Fruit fly (Drosophila melanogaster) whole organism, prepupa: ENCODE measurements around the gene CG14968.

ENCODE experiments used
- Blimp-1 ChIP-seq: fragments of 200-800 bp; sonication (Bioruptor generic); optimal IDR thresholded peaks from 3 replicates; lab custom pipeline; 2017; ENCODE audit warnings: missing biosample characterization, missing genetic modification characterization, mild to moderate bottlenecking, moderate library complexity, missing genetic modification reagents
- CG10631 ChIP-seq: fragments of 200-800 bp; sonication (Bioruptor generic); optimal IDR thresholded peaks from 2 replicates; lab custom pipeline; 2016; ENCODE audit warnings: missing biosample characterization, missing genetic modification characterization
- CG10669 ChIP-seq: fragments of 200-800 bp; sonication (Bioruptor generic); optimal IDR thresholded peaks from 3 replicates; lab custom pipeline; 2018; ENCODE audit warnings: missing biosample characterization, mild to moderate bottlenecking, missing genetic modification characterization, moderate library complexity
- CG11762 ChIP-seq: fragments of 200-800 bp; sonication (Bioruptor generic); optimal IDR thresholded peaks from 3 replicates; lab custom pipeline; 2016; ENCODE audit warnings: missing biosample characterization, missing genetic modification characterization; ENCODE audit not compliant: insufficient read depth
- CG11902 ChIP-seq: fragments of 200-800 bp; sonication (Bioruptor generic); optimal IDR thresholded peaks from 3 replicates; lab custom pipeline; 2016; ENCODE audit warnings: missing biosample characterization, missing genetic modification characterization
- CG15336 ChIP-seq: fragments of 200-800 bp; sonication (Bioruptor generic); IDR thresholded peaks from 2 replicates; pipeline ENCODE4 v1.3.6; 2022; ENCODE audit warnings: missing biosample characterization, missing genetic modification characterization
- CG1621 ChIP-seq: fragments of 200-800 bp; sonication (Bioruptor generic); optimal IDR thresholded peaks from 3 replicates; lab custom pipeline; 2018; ENCODE audit warnings: missing biosample characterization, mild to moderate bottlenecking, missing genetic modification characterization
- CG16779 ChIP-seq: fragments of 200-800 bp; sonication (Bioruptor generic); optimal IDR thresholded peaks from 3 replicates; lab custom pipeline; 2017; ENCODE audit warnings: missing biosample characterization, mild to moderate bottlenecking, missing genetic modification characterization
- CG3032 ChIP-seq: fragments of 200-800 bp; optimal IDR thresholded peaks from 2 replicates; lab custom pipeline; 2019; ENCODE audit warnings: missing biosample characterization, mild to moderate bottlenecking, missing genetic modification characterization, moderate library complexity
- CG31627 ChIP-seq: fragments of 200-800 bp; sonication (Bioruptor generic); optimal IDR thresholded peaks from 3 replicates; lab custom pipeline; 2016; ENCODE audit warnings: missing biosample characterization, missing genetic modification characterization
- CG32006 ChIP-seq: fragments of 200-800 bp; sonication (Bioruptor generic); optimal IDR thresholded peaks from 3 replicates; lab custom pipeline; 2017; ENCODE audit warnings: missing biosample characterization, mild to moderate bottlenecking, missing genetic modification characterization
- CG34406 ChIP-seq: fragments of 200-800 bp; sonication (Bioruptor generic); optimal IDR thresholded peaks from 3 replicates; lab custom pipeline; 2016; ENCODE audit warnings: missing biosample characterization, missing genetic modification characterization
- CG3919 ChIP-seq: fragments of 200-800 bp; sonication (Bioruptor generic); optimal IDR thresholded peaks from 3 replicates; lab custom pipeline; 2016; ENCODE audit warnings: missing biosample characterization, missing genetic modification characterization
- CG4318 ChIP-seq: fragments of 200-800 bp; sonication (Bioruptor generic); optimal IDR thresholded peaks from 3 replicates; lab custom pipeline; 2017; ENCODE audit warnings: missing biosample characterization, mild to moderate bottlenecking, missing genetic modification characterization
- CG6276 ChIP-seq: fragments of 200-800 bp; sonication (Bioruptor generic); optimal IDR thresholded peaks from 2 replicates; lab custom pipeline; 2017; ENCODE audit warnings: missing biosample characterization, mild to moderate bottlenecking, missing genetic modification characterization
- CG6792 ChIP-seq: fragments of 200-800 bp; sonication (Bioruptor generic); optimal IDR thresholded peaks from 3 replicates; lab custom pipeline; 2016; ENCODE audit warnings: missing biosample characterization, missing genetic modification characterization
- CG6808 ChIP-seq: fragments of 200-800 bp; sonication (Bioruptor generic); optimal IDR thresholded peaks from 3 replicates; lab custom pipeline; 2017; ENCODE audit warnings: missing biosample characterization, missing genetic modification characterization, mild to moderate bottlenecking, moderate library complexity, missing genetic modification reagents
- CG6854 ChIP-seq: fragments of 200-800 bp; sonication (Bioruptor generic); optimal IDR thresholded peaks from 2 replicates; lab custom pipeline; 2017; ENCODE audit warnings: missing biosample characterization, mild to moderate bottlenecking, missing genetic modification characterization
- CG7368 ChIP-seq: fragments of 200-800 bp; sonication (Bioruptor generic); optimal IDR thresholded peaks from 3 replicates; lab custom pipeline; 2016; ENCODE audit warnings: missing biosample characterization, missing genetic modification characterization
- CG8319 ChIP-seq: fragments of 200-800 bp; sonication (Bioruptor generic); optimal IDR thresholded peaks from 3 replicates; lab custom pipeline; 2016; ENCODE audit warnings: missing biosample characterization, missing genetic modification characterization
- CG8632 ChIP-seq: fragments of 200-800 bp; sonication (Bioruptor generic); optimal IDR thresholded peaks from 3 replicates; lab custom pipeline; 2016; ENCODE audit warnings: missing biosample characterization, missing genetic modification characterization
- Eip75B ChIP-seq: fragments of 200-800 bp; sonication (Bioruptor generic); optimal IDR thresholded peaks from 3 replicates; lab custom pipeline; 2016; ENCODE audit warnings: missing biosample characterization, missing genetic modification characterization
- Eip78C ChIP-seq: fragments of 200-800 bp; sonication (Bioruptor generic); peaks from one replicate; lab custom pipeline; 2016; ENCODE audit warnings: missing biosample characterization, missing genetic modification characterization
- Eip93F ChIP-seq: fragments of 200-800 bp; sonication (Bioruptor generic); optimal IDR thresholded peaks from 2 replicates; lab custom pipeline; 2016; ENCODE audit warnings: missing biosample characterization, mild to moderate bottlenecking, missing genetic modification characterization
- Ets96B ChIP-seq: fragments of 200-800 bp; optimal IDR thresholded peaks from 2 replicates; lab custom pipeline; 2019; ENCODE audit warnings: missing biosample characterization, mild to moderate bottlenecking, missing genetic modification characterization, moderate library complexity
- Gug ChIP-seq: fragments of 200-800 bp; sonication (Bioruptor generic); IDR thresholded peaks from 2 replicates; pipeline ENCODE4 v1.3.6; 2022; ENCODE audit warnings: missing biosample characterization, missing genetic modification characterization
- Hr38 ChIP-seq: sonication (Bioruptor generic); optimal IDR thresholded peaks from 2 replicates; lab custom pipeline; 2016; ENCODE audit warnings: missing biosample characterization, missing genetic modification characterization
- Hr39 ChIP-seq: fragments of 200-800 bp; sonication (Bioruptor generic); optimal IDR thresholded peaks from 2 replicates; lab custom pipeline; 2016; ENCODE audit warnings: missing biosample characterization, missing genetic modification characterization
- Hr4 ChIP-seq: fragments of 200-800 bp; sonication (Bioruptor generic); optimal IDR thresholded peaks from 3 replicates; lab custom pipeline; 2016; ENCODE audit warnings: missing biosample characterization, missing genetic modification characterization
- Lpt ChIP-seq: fragments of 200-800 bp; sonication (Bioruptor generic); optimal IDR thresholded peaks from 3 replicates; lab custom pipeline; 2016; ENCODE audit warnings: missing biosample characterization, missing genetic modification characterization
- Met ChIP-seq: fragments of 200-800 bp; sonication (Bioruptor generic); optimal IDR thresholded peaks from 3 replicates; lab custom pipeline; 2016; ENCODE audit warnings: missing biosample characterization, missing genetic modification characterization
- OdsH ChIP-seq: fragments of 200-800 bp; sonication (Bioruptor generic); optimal IDR thresholded peaks from 3 replicates; lab custom pipeline; 2016; ENCODE audit warnings: missing biosample characterization, missing genetic modification characterization
- Smox ChIP-seq: fragments of 200-800 bp; sonication (Bioruptor generic); optimal IDR thresholded peaks from 3 replicates; lab custom pipeline; 2016; ENCODE audit warnings: missing biosample characterization, missing genetic modification characterization
- Sox102F ChIP-seq: fragments of 200-800 bp; sonication (Bioruptor generic); optimal IDR thresholded peaks from 2 replicates; lab custom pipeline; 2016; ENCODE audit warnings: missing biosample characterization, mild to moderate bottlenecking, missing genetic modification characterization
- Sox14 ChIP-seq: fragments of 200-800 bp; sonication (Bioruptor generic); optimal IDR thresholded peaks from 3 replicates; lab custom pipeline; 2016; ENCODE audit warnings: missing biosample characterization, missing genetic modification characterization
- Sox15 ChIP-seq: fragments of 200-800 bp; sonication (Bioruptor generic); optimal IDR thresholded peaks from 3 replicates; lab custom pipeline; 2016; ENCODE audit warnings: missing biosample characterization, missing genetic modification characterization
- achi ChIP-seq: fragments of 200-800 bp; sonication (Bioruptor generic); optimal IDR thresholded peaks from 3 replicates; lab custom pipeline; 2016; ENCODE audit warnings: missing biosample characterization, missing genetic modification characterization
- acj6 ChIP-seq: fragments of 200-800 bp; sonication (Bioruptor generic); optimal IDR thresholded peaks from 3 replicates; lab custom pipeline; 2016; ENCODE audit warnings: missing biosample characterization, missing genetic modification characterization
- cyc ChIP-seq: fragments of 200-800 bp; sonication (Bioruptor generic); optimal IDR thresholded peaks from 3 replicates; lab custom pipeline; 2016; ENCODE audit warnings: missing biosample characterization, missing genetic modification characterization
- dac ChIP-seq: fragments of 200-800 bp; sonication (Bioruptor generic); optimal IDR thresholded peaks from 2 replicates; lab custom pipeline; 2017; ENCODE audit warnings: missing biosample characterization, mild to moderate bottlenecking, missing genetic modification characterization
- dsx ChIP-seq: fragments of 200-800 bp; optimal IDR thresholded peaks from 3 replicates; lab custom pipeline; 2019; ENCODE audit warnings: missing biosample characterization, mild to moderate bottlenecking, missing genetic modification characterization, moderate library complexity; ENCODE audit not compliant: poor library complexity, severe bottlenecking
- esn ChIP-seq: fragments of 200-800 bp; sonication (Bioruptor generic); optimal IDR thresholded peaks from 2 replicates; lab custom pipeline; 2016; ENCODE audit warnings: missing biosample characterization, mild to moderate bottlenecking, missing genetic modification characterization, moderate library complexity
- fd59A ChIP-seq: fragments of 200-800 bp; sonication (Bioruptor generic); optimal IDR thresholded peaks from 2 replicates; lab custom pipeline; 2017; ENCODE audit warnings: missing biosample characterization, mild to moderate bottlenecking, missing genetic modification characterization, missing genetic modification reagents
- fkh ChIP-seq: fragments of 200-800 bp; sonication (Bioruptor generic); optimal IDR thresholded peaks from 3 replicates; lab custom pipeline; 2017; ENCODE audit warnings: missing biosample characterization, mild to moderate bottlenecking, missing genetic modification characterization, moderate library complexity
- lz ChIP-seq: fragments of 200-800 bp; sonication (Bioruptor generic); optimal IDR thresholded peaks from 3 replicates; lab custom pipeline; 2016; ENCODE audit warnings: missing biosample characterization, missing genetic modification characterization
- pdm3 ChIP-seq: fragments of 200-800 bp; sonication (Bioruptor generic); optimal IDR thresholded peaks from 3 replicates; lab custom pipeline; 2016; ENCODE audit warnings: missing biosample characterization, missing genetic modification characterization
- salr ChIP-seq, 2 experiments: fragments of 200-800 bp; sonication (Bioruptor generic); optimal IDR thresholded peaks; 3 replicates each; lab custom pipeline; 2016 to 2018; ENCODE audit warnings: missing biosample characterization in 2 of 2, missing genetic modification characterization in 2 of 2, mild to moderate bottlenecking in 1 of 2
- spab ChIP-seq: fragments of 200-800 bp; sonication (Bioruptor generic); optimal IDR thresholded peaks from 2 replicates; lab custom pipeline; 2017; ENCODE audit warnings: missing biosample characterization, mild to moderate bottlenecking, missing genetic modification characterization, missing genetic modification reagents
- ss ChIP-seq, 2 experiments: fragments of 200-800 bp; sonication (Bioruptor generic); optimal IDR thresholded peaks; 2 replicates in 1 of 2; 3 replicates in 1 of 2; lab custom pipeline; 2017 to 2018; ENCODE audit warnings: mild to moderate bottlenecking in 2 of 2, missing biosample characterization in 2 of 2, missing genetic modification characterization in 2 of 2, moderate library complexity in 1 of 2
- svp ChIP-seq: fragments of 200-800 bp; sonication (Bioruptor generic); peaks from one replicate; lab custom pipeline; 2016; ENCODE audit warnings: missing biosample characterization, missing genetic modification characterization
- topi ChIP-seq: fragments of 200-800 bp; sonication (Bioruptor generic); optimal IDR thresholded peaks from 3 replicates; lab custom pipeline; 2016; ENCODE audit warnings: missing biosample characterization, missing genetic modification characterization
- vri ChIP-seq: fragments of 200-800 bp; sonication (Bioruptor generic); optimal IDR thresholded peaks from 3 replicates; lab custom pipeline; 2016; ENCODE audit warnings: missing biosample characterization, mild to moderate bottlenecking, missing genetic modification characterization

The CG14968 gene

DNA sequence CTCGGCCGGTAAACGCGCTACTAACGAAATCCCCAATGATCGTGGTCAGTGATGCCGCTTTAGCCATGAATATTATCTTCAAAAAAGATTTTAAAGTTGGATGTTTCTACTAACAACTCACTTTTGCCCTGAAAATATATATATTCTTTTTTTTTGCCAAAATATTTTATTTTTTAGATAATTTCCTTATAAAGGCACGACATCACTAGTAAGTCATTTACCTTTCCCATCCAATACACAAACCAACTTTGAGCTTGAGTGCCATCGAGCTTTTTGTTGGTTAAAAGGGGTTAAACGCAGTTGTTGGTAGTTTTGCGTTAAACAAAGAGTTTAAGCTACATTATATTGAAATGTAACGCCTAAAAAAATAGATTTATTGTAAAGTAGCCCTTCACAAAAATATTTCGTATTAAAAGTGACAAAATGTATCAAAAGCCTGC is at the start of gene CG14968:
TSS of gene CG14968 (minus strand) at position 26 of the 440 bp plus-strand sequence.
- peak; percentile 79 to 89 for TF ChIP-seq ss (GFP tag; optimal IDR thresholded peaks at IDR 0.05; lab: Kevin White, UChicago)
- TF ChIP-seq fd59A (GFP tag; lab: Kevin White, UChicago), result peak; percentile 80
- peak; percentile 89 for TF ChIP-seq CG31627
- TF ChIP-seq fkh (GFP tag; lab: Kevin White, UChicago), result peak; percentile 31
- peak; percentile 97 for TF ChIP-seq CG3919
- TF ChIP-seq Sox15, result peak; percentile 88
- TF ChIP-seq Hr38 (GFP tag; lab: Kevin White, UChicago), result no peak
- peak; percentile 95 for TF ChIP-seq acj6 (GFP tag; lab: Kevin White, UChicago)
- TF ChIP-seq vri (GFP tag; lab: Kevin White, UChicago), result peak; percentile 92
- peak; percentile 88 for TF ChIP-seq Lpt
- TF ChIP-seq CG34406 (GFP tag; lab: Kevin White, UChicago), result peak; percentile 97
- peak; percentile 98 for TF ChIP-seq Eip78C (GFP tag; lab: Kevin White, UChicago)
- TF ChIP-seq Eip75B (GFP tag; lab: Kevin White, UChicago), result peak; percentile 88
- peak; percentile 88 for TF ChIP-seq CG3032 (tag; lab: Kevin White, UChicago)
- TF ChIP-seq salr (GFP tag; optimal IDR thresholded peaks at IDR 0.05; lab: Kevin White, UChicago), result peak; percentile 79 to 80
- peak; percentile 84 for TF ChIP-seq Hr39 (GFP tag; lab: Kevin White, UChicago)
- peak; percentile 96 for TF ChIP-seq CG8632 (GFP tag; lab: Kevin White, UChicago)
- peak; percentile 95 for TF ChIP-seq esn (GFP tag; lab: Kevin White, UChicago)
- TF ChIP-seq CG8319 (GFP tag; lab: Kevin White, UChicago), result peak; percentile 91
- TF ChIP-seq CG16779 (tag; lab: Kevin White, UChicago), result peak; percentile 78
- peak; percentile 94 for TF ChIP-seq Ets96B (tag; lab: Kevin White, UChicago)
- peak; percentile 93 for TF ChIP-seq CG6276
- TF ChIP-seq Gug (GFP tag; lab: Robert Waterston, UW), result peak; percentile 95
- TF ChIP-seq Sox102F, result peak; percentile 93
- TF ChIP-seq CG10631 (GFP tag; lab: Kevin White, UChicago), result peak; percentile 89
- peak; percentile 92 for TF ChIP-seq CG6854 (GFP tag; lab: Kevin White, UChicago)
- peak; percentile 93 for TF ChIP-seq lz (GFP tag; lab: Kevin White, UChicago)
- TF ChIP-seq CG32006 (GFP tag; lab: Kevin White, UChicago), result peak; percentile 93
- peak; percentile 95 for TF ChIP-seq achi
- TF ChIP-seq dac (GFP tag; lab: Kevin White, UChicago), result peak; percentile 83
- peak; percentile 96 for TF ChIP-seq cyc (GFP tag; lab: Kevin White, UChicago)
- peak; percentile 92 for TF ChIP-seq Met (GFP tag; lab: Kevin White, UChicago)
- TF ChIP-seq CG6792 (GFP tag; lab: Kevin White, UChicago), result peak; percentile 92
- TF ChIP-seq Sox14 (GFP tag; lab: Kevin White, UChicago), result peak; percentile 87
- TF ChIP-seq OdsH (GFP tag; lab: Kevin White, UChicago), result peak; percentile 97
- TF ChIP-seq Smox (GFP tag; lab: Kevin White, UChicago), result peak; percentile 95
- TF ChIP-seq CG7368 (GFP tag; lab: Kevin White, UChicago), result peak; percentile 91
- peak; percentile 76 for TF ChIP-seq CG6808
- TF ChIP-seq spab (GFP tag; lab: Kevin White, UChicago), result peak; percentile 80
- TF ChIP-seq CG10669 (GFP tag; lab: Kevin White, UChicago), result peak; percentile 93
- TF ChIP-seq Hr4 (GFP tag; lab: Kevin White, UChicago), result peak; percentile 88
- peak; percentile 96 for TF ChIP-seq svp (GFP tag; lab: Kevin White, UChicago)
- TF ChIP-seq CG15336 (GFP tag; lab: Robert Waterston, UW), result peak; percentile 97
- TF ChIP-seq CG1621 (tag; lab: Kevin White, UChicago), result peak; percentile 67
- TF ChIP-seq CG4318 (GFP tag; lab: Kevin White, UChicago), result peak; percentile 89
- TF ChIP-seq CG11902, result peak; percentile 93
- TF ChIP-seq Eip93F, result peak; percentile 94
- peak; percentile 91 for TF ChIP-seq pdm3 (GFP tag; lab: Kevin White, UChicago)
- TF ChIP-seq dsx (GFP tag; lab: Kevin White, UChicago), result peak; percentile 91
- TF ChIP-seq CG11762 (GFP tag; lab: Kevin White, UChicago), result peak; percentile 88
- TF ChIP-seq Blimp-1 (GFP tag; lab: Kevin White, UChicago), result peak; percentile 89
- peak; percentile 97 for TF ChIP-seq topi (GFP tag; lab: Kevin White, UChicago)
